Worm (Caenorhabditis elegans) whole organism, early embryonic: Measurements from ENCODE around the gene Y82E9BL.6.

Experiments used
- ama-1 ChIP-seq: fragments of 150-350 bp; optimal IDR thresholded peaks from 2 replicates; lab custom pipeline; 2014
- ceh-13 ChIP-seq: fragments of 200-800 bp; sonication (Bioruptor generic); optimal IDR thresholded peaks from 2 replicates; lab custom pipeline; 2018; ENCODE audit warnings: mild to moderate bottlenecking, missing genetic modification characterization, missing compliant biosample characterization
- ceh-36 ChIP-seq: sonication (generic microtip); optimal IDR thresholded peaks from 2 replicates; lab custom pipeline; 2016; ENCODE audit warnings: missing genetic modification characterization, inconsistent platforms, missing compliant biosample characterization
- ets-7 ChIP-seq: sonication (generic microtip); optimal IDR thresholded peaks from 2 replicates; lab custom pipeline; 2016; ENCODE audit warnings: missing genotype, missing genetic modification characterization, missing compliant biosample characterization
- flt-1 ChIP-seq: fragments of 200-800 bp; sonication (Bioruptor generic); IDR thresholded peaks from 2 replicates; pipeline ENCODE4 v1.3.6; 2022; ENCODE audit warnings: missing genetic modification characterization, missing compliant biosample characterization
- hmbx-1 ChIP-seq: sonication (generic microtip); optimal IDR thresholded peaks from 2 replicates; lab custom pipeline; 2016; ENCODE audit warnings: mild to moderate bottlenecking, missing genetic modification characterization, missing compliant biosample characterization
- hmg-4 ChIP-seq: fragments of 200-800 bp; sonication (Bioruptor generic); optimal IDR thresholded peaks from 2 replicates; lab custom pipeline; 2018; ENCODE audit warnings: mild to moderate bottlenecking, missing genetic modification characterization, missing compliant biosample characterization
- hnd-1 ChIP-seq: sonication (generic microtip); optimal IDR thresholded peaks from 2 replicates; lab custom pipeline; 2016; ENCODE audit warnings: missing genetic modification characterization, missing compliant biosample characterization
- pes-1 ChIP-seq: fragments of 200-800 bp; sonication (Bioruptor generic); IDR thresholded peaks from 2 replicates; pipeline ENCODE4 v1.3.6; 2022; ENCODE audit warnings: missing genetic modification reagents, missing genetic modification characterization, missing compliant biosample characterization
- scrt-1 ChIP-seq: fragments of 200-800 bp; sonication (Bioruptor generic); IDR thresholded peaks from 2 replicates; pipeline ENCODE4 v1.3.6; 2022; ENCODE audit warnings: missing genetic modification characterization, missing compliant biosample characterization
- tra-4 ChIP-seq: sonication (generic microtip); optimal IDR thresholded peaks from 2 replicates; lab custom pipeline; 2017; ENCODE audit warnings: missing genetic modification characterization, missing compliant biosample characterization

Y82E9BL.6 gene

DNA sequence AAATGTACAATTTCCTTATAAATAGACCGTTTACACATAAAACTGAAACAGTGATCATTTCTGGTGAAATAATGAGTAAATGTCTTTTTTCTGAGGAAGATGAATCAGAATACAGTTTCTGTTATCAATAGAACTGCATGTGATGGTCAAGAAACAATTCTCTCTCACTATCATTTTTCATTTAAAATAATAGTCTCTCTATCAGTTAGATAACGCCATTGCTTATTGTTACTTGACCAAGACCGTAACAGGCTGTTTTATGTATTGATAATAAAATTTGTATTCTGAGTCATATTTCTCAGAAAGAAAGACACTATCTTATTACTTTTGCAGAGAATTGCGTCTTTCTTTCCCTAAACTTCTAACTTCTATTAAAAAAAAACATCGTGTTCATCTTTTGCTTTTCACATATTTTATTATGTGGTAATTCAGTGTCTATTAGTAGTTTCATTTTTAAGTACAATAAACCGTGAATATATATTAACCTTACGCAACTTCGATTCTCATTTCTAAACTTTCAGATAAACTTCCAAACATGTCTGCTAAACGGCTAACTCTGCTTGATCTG lies 50.4 kb downstream of the Y82E9BL.6 start, which contains the start of gene fbxa-35:
fbxa-35 (plus strand) TSS at position 518 of the 568 bp plus-strand sequence.
- TF ChIP-seq ceh-36 (tag; lab: Kevin White, UChicago) (no peak), pes-1 (GFP tag; lab: Robert Waterston, UW) (no peak), tra-4 (no peak), ceh-13 (GFP tag; lab: Kevin White, UChicago) (no peak), flt-1 (GFP tag; lab: Robert Waterston, UW) (no peak), hmbx-1 (tag; lab: Kevin White, UChicago) (no peak), hnd-1 (tag; lab: Kevin White, UChicago) (no peak), scrt-1 (GFP tag; lab: Robert Waterston, UW) (no peak), ets-7 (no peak), ama-1 (no peak), hmg-4 (GFP tag; lab: Kevin White, UChicago) (no peak)
